Worm (Caenorhabditis elegans) whole organism, L4/young adult: Measurements from ENCODE around the gene C54D10.4.
"Not testable (repeated sequence)": the region's sequence is repeated elsewhere in the genome, so short reads cannot be mapped to it uniquely, and the experiment has no call there.

Experiments
- W03F9.2 ChIP-seq: fragments of 150-350 bp; optimal IDR thresholded peaks from 2 replicates; lab custom pipeline; 2014; ENCODE audit warnings: missing biosample characterization, missing genetic modification characterization
- dao-5 ChIP-seq: sonication (generic microtip); optimal IDR thresholded peaks from 2 replicates; lab custom pipeline; 2016; ENCODE audit warnings: missing genotype, missing genetic modification characterization, moderate library complexity, missing compliant biosample characterization
- him-1 ChIP-seq: sonication (generic microtip); optimal IDR thresholded peaks from 2 replicates; lab custom pipeline; 2016; ENCODE audit warnings: missing genotype, missing genetic modification reagents, missing genetic modification characterization, missing compliant biosample characterization

- not testable (repeated sequence) for TF ChIP-seq W03F9.2, him-1, dao-5 (tag; lab: Kevin White, UChicago)
Measured at ce11 chrV:12374252-12374651, 46.5 kb downstream of the C54D10.4 start, which contains the start of gene F23H12.10.
